Worm (Caenorhabditis elegans) whole organism, L4 larva: Measurements from ENCODE around the gene Y22D7AL.4.

Source experiments
- lir-3 ChIP-seq: sonication (generic microtip); optimal IDR thresholded peaks from 2 replicates; lab custom pipeline; 2016; ENCODE audit warnings: mild to moderate bottlenecking, missing genetic modification characterization, missing compliant biosample characterization
- mep-1 ChIP-seq: fragments of 150-350 bp; sonication (generic microtip); optimal IDR thresholded peaks from 3 replicates; lab custom pipeline; 2014; ENCODE audit warnings: missing biosample characterization, missing genetic modification characterization
- nhr-10 ChIP-seq: fragments of 150-350 bp; optimal IDR thresholded peaks from 2 replicates; lab custom pipeline; 2014; ENCODE audit warnings: missing biosample characterization, missing genetic modification characterization
- nhr-25 ChIP-seq: sonication (generic microtip); optimal IDR thresholded peaks from 2 replicates; lab custom pipeline; 2017; ENCODE audit warnings: missing genetic modification characterization, mild to moderate bottlenecking, missing compliant biosample characterization, antibody characterized with exemption, moderate library complexity, borderline replicate concordance; ENCODE audit not compliant: insufficient read depth

ce11 chrIII:1678671-1679070, 52.2 kb downstream of the Y22D7AL.4 start:
- TF ChIP-seq mep-1 (tag; lab: Kevin White, UChicago): no peak
- TF ChIP-seq nhr-10: no peak
- no peak for TF ChIP-seq lir-3 (tag; lab: Kevin White, UChicago)
- no peak for TF ChIP-seq nhr-25
